Worm (Caenorhabditis elegans) whole organism, L3 larva: ENCODE results near the gene F35C11.3.

Experiments
- R02D3.7 ChIP-seq: fragments of 150-350 bp; optimal IDR thresholded peaks from 2 replicates; lab custom pipeline; 2014; ENCODE audit warnings: missing biosample characterization, missing genetic modification characterization
- ZK546.5 ChIP-seq: sonication (generic microtip); optimal IDR thresholded peaks from 2 replicates; lab custom pipeline; 2017; ENCODE audit warnings: missing biosample characterization, missing genetic modification characterization
- aly-2 ChIP-seq: fragments of 150-350 bp; optimal IDR thresholded peaks from 2 replicates; lab custom pipeline; 2014; ENCODE audit warnings: missing biosample characterization, missing genetic modification characterization
- ama-1 ChIP-seq: fragments of 150-350 bp; optimal IDR thresholded peaks from 2 replicates; lab custom pipeline; 2018
- ceh-9 ChIP-seq: sonication (generic microtip); optimal IDR thresholded peaks from 2 replicates; lab custom pipeline; 2018; ENCODE audit warnings: missing biosample characterization, missing genetic modification characterization
- daf-12 ChIP-seq: fragments of 150-350 bp; optimal IDR thresholded peaks from 2 replicates; lab custom pipeline; 2014; ENCODE audit warnings: missing biosample characterization, missing genetic modification reagents, missing genetic modification characterization
- elt-1 ChIP-seq: fragments of 150-350 bp; optimal IDR thresholded peaks from 2 replicates; lab custom pipeline; 2014; ENCODE audit warnings: missing biosample characterization, missing genetic modification characterization
- elt-3 ChIP-seq, 3 experiments: fragments of 150-350 bp in 1 of 3; sonication (generic microtip) in 2 of 3; optimal IDR thresholded peaks; 2 replicates in 2 of 3; 4 replicates in 1 of 3; lab custom pipeline; 2014 to 2017; ENCODE audit warnings: missing biosample characterization in 3 of 3, missing genetic modification characterization in 3 of 3
- eor-1 ChIP-seq, 2 experiments: fragments of 150-350 bp; optimal IDR thresholded peaks; 2 replicates each; lab custom pipeline; 2014 to 2018; ENCODE audit warnings: missing biosample characterization in 2 of 2, missing genetic modification characterization in 2 of 2
- fkh-10 ChIP-seq: sonication (generic microtip); optimal IDR thresholded peaks from 2 replicates; lab custom pipeline; 2017; ENCODE audit warnings: missing biosample characterization, missing genetic modification reagents, missing genetic modification characterization
- fkh-2 ChIP-seq: fragments of 150-350 bp; optimal IDR thresholded peaks from 2 replicates; lab custom pipeline; 2014; ENCODE audit warnings: missing biosample characterization, missing genetic modification reagents, missing genetic modification characterization
- hmg-11 ChIP-seq: sonication (generic microtip); optimal IDR thresholded peaks from 2 replicates; lab custom pipeline; 2016; ENCODE audit warnings: missing genetic modification characterization, missing compliant biosample characterization
- jun-1 ChIP-seq: fragments of 150-350 bp; optimal IDR thresholded peaks from 2 replicates; lab custom pipeline; 2014; ENCODE audit warnings: missing biosample characterization, missing genetic modification reagents, missing genetic modification characterization
- lin-15B ChIP-seq: fragments of 150-350 bp; optimal IDR thresholded peaks from 2 replicates; lab custom pipeline; 2014; ENCODE audit warnings: missing biosample characterization, missing genetic modification characterization
- lin-39 ChIP-seq: fragments of 150-350 bp; optimal IDR thresholded peaks from 2 replicates; lab custom pipeline; 2018; ENCODE audit warnings: missing biosample characterization, missing genetic modification reagents, missing genetic modification characterization
- lsy-12 ChIP-seq: sonication (generic microtip); optimal IDR thresholded peaks from 2 replicates; lab custom pipeline; 2016; ENCODE audit warnings: mild to moderate bottlenecking, missing genetic modification characterization, missing compliant biosample characterization
- mdl-1 ChIP-seq: fragments of 150-350 bp; optimal IDR thresholded peaks from 2 replicates; lab custom pipeline; 2014; ENCODE audit warnings: missing biosample characterization, missing genetic modification characterization
- nfya-1 ChIP-seq: sonication (generic microtip); optimal IDR thresholded peaks from 2 replicates; lab custom pipeline; 2017; ENCODE audit warnings: missing genetic modification characterization, mild to moderate bottlenecking, missing compliant biosample characterization, antibody characterized with exemption, moderate library complexity; ENCODE audit not compliant: insufficient read depth
- nhr-11 ChIP-seq: fragments of 150-350 bp; optimal IDR thresholded peaks from 2 replicates; lab custom pipeline; 2014; ENCODE audit warnings: missing biosample characterization, missing genetic modification characterization
- nhr-12 ChIP-seq: fragments of 150-350 bp; optimal IDR thresholded peaks from 2 replicates; lab custom pipeline; 2014; ENCODE audit warnings: missing biosample characterization, missing genetic modification characterization
- nhr-23 ChIP-seq: fragments of 150-350 bp; optimal IDR thresholded peaks from 2 replicates; lab custom pipeline; 2014; ENCODE audit warnings: missing biosample characterization, missing genetic modification reagents, missing genetic modification characterization
- nhr-237 ChIP-seq: fragments of 150-350 bp; optimal IDR thresholded peaks from 2 replicates; lab custom pipeline; 2014; ENCODE audit warnings: missing biosample characterization, missing genetic modification characterization
- nhr-25 ChIP-seq: sonication (generic microtip); optimal IDR thresholded peaks from 2 replicates; lab custom pipeline; 2017; ENCODE audit warnings: missing biosample characterization, missing genetic modification characterization
- nhr-28 ChIP-seq: fragments of 150-350 bp; optimal IDR thresholded peaks from 2 replicates; lab custom pipeline; 2014; ENCODE audit warnings: missing biosample characterization, missing genetic modification characterization
- nhr-43 ChIP-seq: sonication (generic microtip); optimal IDR thresholded peaks from 2 replicates; lab custom pipeline; 2016; ENCODE audit warnings: mild to moderate bottlenecking, missing genetic modification characterization, missing compliant biosample characterization; ENCODE audit not compliant: poor library complexity, severe bottlenecking
- nhr-67 ChIP-seq: fragments of 150-350 bp; optimal IDR thresholded peaks from 2 replicates; lab custom pipeline; 2014; ENCODE audit warnings: missing biosample characterization, missing genetic modification characterization
- nhr-76 ChIP-seq: fragments of 150-350 bp; sonication (generic microtip); optimal IDR thresholded peaks from 5 replicates; lab custom pipeline; 2014; ENCODE audit warnings: missing biosample characterization, missing genetic modification characterization
- nhr-77 ChIP-seq: fragments of 150-350 bp; optimal IDR thresholded peaks from 2 replicates; lab custom pipeline; 2014; ENCODE audit warnings: missing biosample characterization, missing genetic modification characterization
- pha-4 ChIP-seq: fragments of 150-350 bp; optimal IDR thresholded peaks from 2 replicates; lab custom pipeline; 2014; ENCODE audit warnings: missing biosample characterization, missing genetic modification reagents, missing genetic modification characterization
- pqm-1 ChIP-seq: fragments of 150-350 bp; optimal IDR thresholded peaks from 2 replicates; lab custom pipeline; 2017; ENCODE audit warnings: missing biosample characterization, missing genetic modification characterization, inconsistent platforms
- sea-2 ChIP-seq: fragments of 150-350 bp; sonication (generic microtip); optimal IDR thresholded peaks from 4 replicates; lab custom pipeline; 2014; ENCODE audit warnings: missing biosample characterization, missing genetic modification reagents, missing genetic modification characterization
- snpc-4 ChIP-seq: fragments of 150-350 bp; optimal IDR thresholded peaks from 2 replicates; lab custom pipeline; 2014; ENCODE audit warnings: missing biosample characterization, missing genetic modification characterization
- unc-62 ChIP-seq: fragments of 150-350 bp; sonication (generic microtip); optimal IDR thresholded peaks from 4 replicates; lab custom pipeline; 2014; ENCODE audit warnings: missing biosample characterization, missing genetic modification reagents, missing genetic modification characterization
- zag-1 ChIP-seq: fragments of 150-350 bp; optimal IDR thresholded peaks from 2 replicates; lab custom pipeline; 2014; ENCODE audit warnings: missing biosample characterization, missing genetic modification characterization

Gene F35C11.3

DNA sequence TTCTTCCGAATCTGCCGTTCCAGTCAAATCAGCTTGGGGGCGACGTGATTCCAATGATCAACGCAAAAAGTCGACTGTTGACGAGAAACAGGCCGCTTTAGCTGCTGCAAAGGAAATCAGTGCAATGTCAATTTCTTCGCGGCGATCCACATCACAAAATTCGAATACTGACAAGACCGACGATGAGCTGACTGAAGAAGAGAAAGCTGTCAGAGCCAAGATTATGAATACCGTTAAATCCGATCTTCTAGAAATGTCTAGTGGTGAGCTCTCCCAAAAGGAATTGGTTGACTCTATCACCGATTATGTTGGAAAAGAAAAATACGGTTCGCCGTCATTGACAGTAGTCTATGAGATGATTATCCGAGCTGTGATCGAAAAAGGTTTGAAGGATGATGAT is 26.3 kb upstream of the F35C11.3 start:
- TF ChIP-seq pha-4 (tag; lab: Kevin White, UChicago), result no peak
- TF ChIP-seq daf-12 (tag; lab: Kevin White, UChicago), result no peak
- no peak for TF ChIP-seq lin-39
- no peak for TF ChIP-seq lsy-12 (tag; lab: Kevin White, UChicago)
- TF ChIP-seq snpc-4 (tag; lab: Kevin White, UChicago), result no peak
- TF ChIP-seq zag-1 (tag; lab: Kevin White, UChicago), result no peak
- no peak for TF ChIP-seq ZK546.5 (tag; lab: Kevin White, UChicago)
- no peak for TF ChIP-seq hmg-11 (tag; lab: Kevin White, UChicago)
- no peak for TF ChIP-seq nhr-237 (tag; lab: Kevin White, UChicago)
- TF ChIP-seq fkh-10 (GFP tag; lab: Kevin White, UChicago), result no peak
- no peak for TF ChIP-seq ceh-9 (tag; lab: Kevin White, UChicago)
- no peak for TF ChIP-seq mdl-1 (tag; lab: Kevin White, UChicago)
- TF ChIP-seq aly-2 (tag; lab: Kevin White, UChicago), result no peak
- TF ChIP-seq elt-3 (tag; optimal IDR thresholded peaks at IDR 0.05; lab: Kevin White, UChicago), result no peak
- no peak for TF ChIP-seq nhr-76 (tag; lab: Kevin White, UChicago)
- no peak for TF ChIP-seq fkh-2 (tag; lab: Kevin White, UChicago)
- no peak for TF ChIP-seq pqm-1 (tag; lab: Kevin White, UChicago)
- no peak for TF ChIP-seq nhr-43 (tag; lab: Kevin White, UChicago)
- TF ChIP-seq elt-1 (tag; lab: Kevin White, UChicago), result no peak
- TF ChIP-seq lin-15B (tag; lab: Kevin White, UChicago), result no peak

DNA sequence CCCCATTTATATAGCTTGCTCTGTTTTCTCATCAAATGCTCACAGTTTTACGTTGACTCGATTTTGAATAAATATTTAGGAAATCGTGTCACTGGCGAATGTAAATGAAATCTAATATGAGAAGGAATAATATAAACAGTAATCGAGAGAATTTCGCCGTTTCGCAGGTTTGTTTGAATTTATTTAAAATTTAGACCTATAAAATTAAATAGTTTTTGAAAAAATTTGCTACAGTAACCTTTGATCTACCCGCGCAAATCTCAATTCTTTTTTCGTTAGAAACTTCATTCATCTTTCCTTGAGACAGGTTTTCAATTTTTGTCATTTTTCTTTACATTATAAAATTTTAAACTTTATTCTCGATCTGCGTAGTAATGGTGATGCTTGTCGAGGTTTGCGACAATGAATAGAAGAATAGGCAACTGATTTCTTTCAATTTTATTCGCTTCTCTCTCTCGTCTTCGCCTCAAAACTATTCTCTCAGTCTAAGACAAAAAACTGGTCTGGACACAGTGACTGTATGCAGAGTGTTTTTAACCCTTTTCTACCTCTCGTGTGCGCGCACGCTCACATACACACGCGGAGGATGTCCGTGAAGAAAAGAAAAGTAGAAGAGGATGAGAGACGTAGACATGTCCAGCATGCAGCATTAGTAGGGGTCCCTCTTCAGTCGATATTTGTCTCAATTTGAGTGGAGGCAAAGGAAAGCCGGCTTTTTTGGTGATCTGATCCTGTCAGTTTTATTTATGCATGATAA is 24.1 kb upstream of the F35C11.3 start, which contains the start of gene dab-1:
Gene dab-1, plus strand, starts transcription at position 78 of the 757 bp plus-strand sequence.
- TF ChIP-seq nhr-11 (tag; lab: Kevin White, UChicago) (no peak), nfya-1 (tag; lab: Kevin White, UChicago) (peak; percentile 1), aly-2 (tag; lab: Kevin White, UChicago) (no peak), sea-2 (GFP tag; lab: Kevin White, UChicago) (no peak), ZK546.5 (tag; lab: Kevin White, UChicago) (no peak), pqm-1 (tag; lab: Kevin White, UChicago) (no peak), fkh-2 (tag; lab: Kevin White, UChicago) (no peak), hmg-11 (tag; lab: Kevin White, UChicago) (peak; percentile 50), nhr-28 (no peak), nhr-43 (tag; lab: Kevin White, UChicago) (no peak), unc-62 (GFP tag; lab: Kevin White, UChicago) (no peak), nhr-23 (peak; percentile 40), nhr-77 (tag; lab: Kevin White, UChicago) (no peak), nhr-12 (no peak), eor-1 (tag; optimal IDR thresholded peaks at IDR 0.05; lab: Kevin White, UChicago) (no peak), snpc-4 (tag; lab: Kevin White, UChicago) (peak; percentile 8), mdl-1 (tag; lab: Kevin White, UChicago) (peak; percentile 15), ama-1 (lab: Kevin White, UChicago) (peak; percentile 31), pha-4 (tag; lab: Kevin White, UChicago) (peak; percentile 4), fkh-10 (GFP tag; lab: Kevin White, UChicago) (no peak), lin-15B (tag; lab: Kevin White, UChicago) (no peak), nhr-76 (tag; lab: Kevin White, UChicago) (no peak), nhr-67 (tag; lab: Kevin White, UChicago) (no peak), nhr-25 (tag; lab: Kevin White, UChicago) (peak; percentile 88), ceh-9 (tag; lab: Kevin White, UChicago) (no peak)

ce11 chrII:8223422-8223821 is 23.2 kb upstream of the F35C11.3 start:
- TF ChIP-seq nhr-25 (tag; lab: Kevin White, UChicago) (peak; percentile 43), jun-1 (tag; lab: Kevin White, UChicago) (no peak), R02D3.7 (tag; lab: Kevin White, UChicago) (no peak)

- TF ChIP-seq snpc-4 (tag; lab: Kevin White, UChicago) (no peak), sea-2 (GFP tag; lab: Kevin White, UChicago) (no peak), pqm-1 (tag; lab: Kevin White, UChicago) (no peak), nhr-76 (tag; lab: Kevin White, UChicago) (no peak), nhr-67 (tag; lab: Kevin White, UChicago) (no peak), hmg-11 (tag; lab: Kevin White, UChicago) (no peak), nhr-25 (tag; lab: Kevin White, UChicago) (no peak)
Observed at ce11 chrII:8223945-8224344, 22.6 kb upstream of the F35C11.3 start.
